Fruit fly (Drosophila melanogaster) whole organism, embryonic: ENCODE results near the gene DNaseII.

ENCODE experiments used
- Abd-B ChIP-seq: fragments of 200-800 bp; sonication (Bioruptor generic); optimal IDR thresholded peaks from 2 replicates; lab custom pipeline; 2018; ENCODE audit warnings: missing biosample characterization, mild to moderate bottlenecking, missing genetic modification characterization, moderate library complexity
- CG11247 ChIP-seq: fragments of 200-800 bp; sonication (Bioruptor generic); IDR thresholded peaks from 2 replicates; pipeline ENCODE4 v1.3.6; 2022; ENCODE audit warnings: missing biosample characterization, missing genetic modification characterization
- CG12942 ChIP-seq: fragments of 200-800 bp; sonication (Bioruptor generic); optimal IDR thresholded peaks from 3 replicates; lab custom pipeline; 2016; ENCODE audit warnings: missing biosample characterization, missing genetic modification characterization
- CG14014 ChIP-seq: fragments of 200-800 bp; sonication (Bioruptor generic); IDR thresholded peaks from 2 replicates; pipeline ENCODE4 v1.3.6; 2022; ENCODE audit warnings: missing biosample characterization, missing genetic modification characterization
- CG1792 ChIP-seq: fragments of 200-800 bp; sonication (Bioruptor generic); optimal IDR thresholded peaks from 2 replicates; lab custom pipeline; 2016; ENCODE audit warnings: missing biosample characterization, missing genetic modification characterization
- CG1832 ChIP-seq: fragments of 200-800 bp; sonication (Bioruptor generic); optimal IDR thresholded peaks from 2 replicates; lab custom pipeline; 2017; ENCODE audit warnings: missing biosample characterization, mild to moderate bottlenecking, missing genetic modification characterization, inconsistent platforms
- CG3163 ChIP-seq: fragments of 200-800 bp; sonication (Bioruptor generic); optimal IDR thresholded peaks from 3 replicates; lab custom pipeline; 2016; ENCODE audit warnings: missing biosample characterization, missing genetic modification characterization
- CG32767 ChIP-seq: fragments of 200-800 bp; sonication (Bioruptor generic); IDR thresholded peaks from 2 replicates; pipeline ENCODE4 v1.3.6; 2022; ENCODE audit warnings: missing biosample characterization, missing genetic modification characterization
- CG32772 ChIP-seq: fragments of 200-800 bp; sonication (Bioruptor generic); IDR thresholded peaks from 2 replicates; pipeline ENCODE4 v1.3.6; 2022; ENCODE audit warnings: missing biosample characterization, missing genetic modification characterization
- CG3281 ChIP-seq: fragments of 200-800 bp; sonication (Bioruptor generic); optimal IDR thresholded peaks from 3 replicates; lab custom pipeline; 2017; ENCODE audit warnings: missing biosample characterization, mild to moderate bottlenecking, missing genetic modification characterization
- CG4282 ChIP-seq: fragments of 200-800 bp; sonication (Bioruptor generic); optimal IDR thresholded peaks from 2 replicates; lab custom pipeline; 2016; ENCODE audit warnings: missing biosample characterization, missing genetic modification characterization
- CG4707 ChIP-seq: fragments of 200-800 bp; sonication (Bioruptor generic); optimal IDR thresholded peaks from 2 replicates; lab custom pipeline; 2018; ENCODE audit warnings: missing biosample characterization, mild to moderate bottlenecking, missing genetic modification characterization, moderate library complexity
- CG4820 ChIP-seq: fragments of 200-800 bp; sonication (Bioruptor generic); optimal IDR thresholded peaks from 3 replicates; lab custom pipeline; 2016; ENCODE audit warnings: missing biosample characterization, missing genetic modification characterization
- CG5245 ChIP-seq: fragments of 200-800 bp; sonication (Bioruptor generic); optimal IDR thresholded peaks from 3 replicates; lab custom pipeline; 2016; ENCODE audit warnings: missing biosample characterization, missing genetic modification characterization
- CG5953 ChIP-seq: fragments of 200-800 bp; sonication (Bioruptor generic); IDR thresholded peaks from 2 replicates; pipeline ENCODE4 v1.3.6; 2022; ENCODE audit warnings: missing biosample characterization, missing genetic modification characterization
- CG6175 ChIP-seq: fragments of 200-800 bp; sonication (Bioruptor generic); IDR thresholded peaks from 3 replicates; pipeline ENCODE4 v1.3.6; 2022; ENCODE audit warnings: missing biosample characterization, missing genetic modification characterization
- CG6654 ChIP-seq: fragments of 200-800 bp; sonication (Bioruptor generic); optimal IDR thresholded peaks from 2 replicates; lab custom pipeline; 2017; ENCODE audit warnings: missing biosample characterization, mild to moderate bottlenecking, missing genetic modification characterization
- CG6854 ChIP-seq: fragments of 200-800 bp; sonication (Bioruptor generic); optimal IDR thresholded peaks from 3 replicates; lab custom pipeline; 2017; ENCODE audit warnings: missing biosample characterization, mild to moderate bottlenecking, missing genetic modification characterization
- CG7963 ChIP-seq: fragments of 200-800 bp; sonication (Bioruptor generic); IDR thresholded peaks from 3 replicates; pipeline ENCODE4 v1.3.6; 2022; ENCODE audit warnings: missing biosample characterization, missing genetic modification characterization; ENCODE audit not compliant: partially characterized antibody
- CG9437 ChIP-seq: fragments of 200-800 bp; sonication (Bioruptor generic); optimal IDR thresholded peaks from 2 replicates; lab custom pipeline; 2018; ENCODE audit warnings: missing biosample characterization, mild to moderate bottlenecking, missing genetic modification characterization
- Dek ChIP-seq: fragments of 200-800 bp; sonication (Bioruptor generic); optimal IDR thresholded peaks from 3 replicates; lab custom pipeline; 2019; ENCODE audit warnings: missing biosample characterization, mild to moderate bottlenecking, missing genetic modification characterization, moderate library complexity
- Dip2 ChIP-seq: fragments of 200-800 bp; sonication (Bioruptor generic); IDR thresholded peaks from 2 replicates; pipeline ENCODE4 v1.3.6; 2022; ENCODE audit warnings: missing biosample characterization, missing genetic modification characterization
- Dp ChIP-seq: fragments of 200-800 bp; sonication (Bioruptor generic); optimal IDR thresholded peaks from 2 replicates; lab custom pipeline; 2018; ENCODE audit warnings: missing biosample characterization, mild to moderate bottlenecking, missing genetic modification characterization, moderate library complexity
- HLH54F ChIP-seq: fragments of 200-800 bp; sonication (Bioruptor generic); optimal IDR thresholded peaks from 3 replicates; lab custom pipeline; 2016; ENCODE audit warnings: missing biosample characterization, missing genetic modification characterization
- Hey ChIP-seq: fragments of 200-800 bp; sonication (Bioruptor generic); optimal IDR thresholded peaks from 3 replicates; lab custom pipeline; 2018; ENCODE audit warnings: missing biosample characterization, mild to moderate bottlenecking, missing genetic modification characterization
- Hr39 ChIP-seq: fragments of >200 bp; optimal IDR thresholded peaks from 2 replicates; lab custom pipeline; 2017
- Lhr ChIP-seq: fragments of 200-800 bp; sonication (Bioruptor generic); optimal IDR thresholded peaks from 3 replicates; lab custom pipeline; 2017; ENCODE audit warnings: mild to moderate bottlenecking, missing biosample characterization, missing genetic modification reagents, missing genetic modification characterization
- Nf-YC ChIP-seq: fragments of 200-800 bp; optimal IDR thresholded peaks from 3 replicates; lab custom pipeline; 2019; ENCODE audit warnings: missing biosample characterization, mild to moderate bottlenecking, missing genetic modification characterization, moderate library complexity
- PHDP ChIP-seq: fragments of 200-800 bp; sonication (Bioruptor generic); optimal IDR thresholded peaks from 3 replicates; lab custom pipeline; 2018; ENCODE audit warnings: missing biosample characterization, mild to moderate bottlenecking, missing genetic modification characterization, moderate library complexity
- Poxn ChIP-seq: fragments of 200-800 bp; sonication (Bioruptor generic); IDR thresholded peaks from 2 replicates; pipeline ENCODE4 v1.3.6; 2022; ENCODE audit warnings: missing biosample characterization, missing genetic modification characterization
- Sin3A ChIP-seq: fragments of >200 bp; optimal IDR thresholded peaks from 2 replicates; lab custom pipeline; 2018
- Xbp1 ChIP-seq: fragments of 200-800 bp; sonication (Bioruptor generic); optimal IDR thresholded peaks from 3 replicates; lab custom pipeline; 2016; ENCODE audit warnings: missing biosample characterization, mild to moderate bottlenecking, missing genetic modification characterization
- az2 ChIP-seq: fragments of 200-800 bp; sonication (Bioruptor generic); optimal IDR thresholded peaks from 3 replicates; lab custom pipeline; 2016; ENCODE audit warnings: missing biosample characterization, missing genetic modification characterization
- bcd ChIP-seq: fragments of 200-800 bp; sonication (Bioruptor generic); optimal IDR thresholded peaks from 2 replicates; lab custom pipeline; 2017; ENCODE audit warnings: missing biosample characterization, mild to moderate bottlenecking, missing genetic modification characterization
- da ChIP-seq: fragments of 200-800 bp; sonication (Bioruptor generic); optimal IDR thresholded peaks from 2 replicates; lab custom pipeline; 2016; ENCODE audit warnings: missing biosample characterization, missing genetic modification characterization
- fru ChIP-seq: fragments of >200 bp; optimal IDR thresholded peaks from 2 replicates; lab custom pipeline; 2017
- gce ChIP-seq: fragments of 200-800 bp; sonication (Bioruptor generic); IDR thresholded peaks from 3 replicates; pipeline ENCODE4 v1.3.6; 2022; ENCODE audit warnings: missing biosample characterization, missing genetic modification characterization
- gcm ChIP-seq: fragments of 200-800 bp; sonication (Bioruptor generic); optimal IDR thresholded peaks from 2 replicates; lab custom pipeline; 2019; ENCODE audit warnings: missing biosample characterization, mild to moderate bottlenecking, missing genetic modification characterization, moderate library complexity
- grau ChIP-seq: fragments of 200-800 bp; optimal IDR thresholded peaks from 3 replicates; lab custom pipeline; 2019; ENCODE audit warnings: missing biosample characterization, mild to moderate bottlenecking, missing genetic modification characterization, moderate library complexity
- ind ChIP-seq: fragments of 200-800 bp; sonication (Bioruptor generic); optimal IDR thresholded peaks from 3 replicates; lab custom pipeline; 2016; ENCODE audit warnings: missing biosample characterization, missing genetic modification characterization
- lab ChIP-seq: fragments of 200-800 bp; sonication (Bioruptor generic); optimal IDR thresholded peaks from 3 replicates; lab custom pipeline; 2017; ENCODE audit warnings: missing biosample characterization, missing genetic modification characterization, mild to moderate bottlenecking, moderate library complexity, missing genetic modification reagents
- oc ChIP-seq: fragments of 200-800 bp; sonication (Bioruptor generic); optimal IDR thresholded peaks from 2 replicates; lab custom pipeline; 2018; ENCODE audit warnings: missing biosample characterization, mild to moderate bottlenecking, missing genetic modification characterization, moderate library complexity
- phol ChIP-seq: fragments of 200-800 bp; sonication (Bioruptor generic); optimal IDR thresholded peaks from 3 replicates; lab custom pipeline; 2018; ENCODE audit warnings: missing biosample characterization, mild to moderate bottlenecking, missing genetic modification characterization, moderate library complexity
- run ChIP-seq: fragments of 200-800 bp; sonication (Bioruptor generic); optimal IDR thresholded peaks from 3 replicates; lab custom pipeline; 2018; ENCODE audit warnings: missing biosample characterization, mild to moderate bottlenecking, missing genetic modification characterization
- scrt ChIP-seq: fragments of 200-800 bp; sonication (Bioruptor generic); optimal IDR thresholded peaks from 2 replicates; lab custom pipeline; 2018; ENCODE audit warnings: missing biosample characterization, mild to moderate bottlenecking, missing genetic modification characterization, moderate library complexity
- so ChIP-seq: fragments of 200-800 bp; sonication (Bioruptor generic); IDR thresholded peaks from 3 replicates; pipeline ENCODE4 v1.3.6; 2022; ENCODE audit warnings: missing biosample characterization, missing genetic modification characterization
- sob ChIP-seq: fragments of 200-800 bp; sonication (Bioruptor generic); IDR thresholded peaks from 2 replicates; pipeline ENCODE4 v1.3.6; 2022; ENCODE audit warnings: missing biosample characterization, missing genetic modification characterization
- tap ChIP-seq: fragments of 200-800 bp; optimal IDR thresholded peaks from 3 replicates; lab custom pipeline; 2019; ENCODE audit warnings: missing biosample characterization, mild to moderate bottlenecking, missing genetic modification characterization, moderate library complexity
- vvl ChIP-seq: fragments of 200-800 bp; sonication (Bioruptor generic); IDR thresholded peaks from 2 replicates; pipeline ENCODE4 v1.3.6; 2022; ENCODE audit warnings: missing biosample characterization, missing genetic modification characterization
- zen2 ChIP-seq: fragments of 200-800 bp; sonication (Bioruptor generic); IDR thresholded peaks from 3 replicates; pipeline ENCODE4 v1.3.6; 2022; ENCODE audit warnings: missing biosample characterization, missing genetic modification characterization; ENCODE audit not compliant: partially characterized antibody

The DNaseII gene

DNA sequence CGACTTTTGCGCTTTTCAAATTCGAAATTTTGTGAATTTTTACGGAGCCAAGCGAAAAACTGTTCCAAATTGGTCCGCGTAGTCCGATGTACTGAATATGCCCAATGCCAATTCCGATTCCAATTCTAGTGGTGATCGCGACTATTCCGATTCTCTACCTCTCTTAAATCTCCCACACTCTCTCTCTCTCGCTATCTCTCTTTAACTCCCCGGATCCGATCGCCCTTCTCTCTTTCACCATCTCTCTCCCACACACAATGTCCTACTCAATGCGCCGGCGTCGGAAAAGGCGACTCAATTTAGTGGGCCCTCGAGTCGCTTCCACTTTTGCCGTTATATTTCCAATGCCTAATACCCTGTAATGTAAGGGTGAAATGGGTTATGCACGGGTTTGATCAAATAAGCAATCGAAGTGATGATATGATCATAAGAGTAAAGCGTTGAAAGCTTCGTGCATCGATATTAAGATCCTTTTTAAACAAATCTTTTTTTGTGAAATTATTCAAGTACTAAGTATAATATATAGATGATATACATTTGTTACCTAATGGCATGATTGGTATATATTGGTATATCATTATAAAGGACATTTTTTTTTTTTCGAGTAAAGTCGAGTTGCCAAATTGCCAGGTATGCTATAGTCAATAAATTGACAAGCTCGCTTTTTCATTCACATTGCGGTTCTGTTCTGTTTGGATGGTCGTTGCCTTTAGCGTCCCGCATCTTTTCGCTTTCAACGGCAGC lies 30.3 kb downstream of the DNaseII start (continued):
- no peak for TF ChIP-seq CG4707 (GFP tag; lab: Kevin White, UChicago)
- no peak for TF ChIP-seq CG4282 (GFP tag; lab: Kevin White, UChicago)
- no peak for TF ChIP-seq HLH54F
- peak; percentile 74 for TF ChIP-seq bcd (GFP tag; lab: Kevin White, UChicago)
- TF ChIP-seq CG32767 (GFP tag; lab: Robert Waterston, UW) = peak; percentile 9; the same call in 1 of the 2 replicates
- TF ChIP-seq CG12942 (GFP tag; lab: Kevin White, UChicago) = peak; percentile 51
- TF ChIP-seq sob = no peak
- no peak for TF ChIP-seq Dip2
- TF ChIP-seq az2 = peak; percentile 76
- peak; percentile 12 for TF ChIP-seq Nf-YC (tag; lab: Kevin White, UChicago)
- TF ChIP-seq CG32772 (GFP tag; lab: Robert Waterston, UW) = peak; percentile 26; the same call in 1 of the 2 replicates
- peak; percentile 69 for TF ChIP-seq CG9437 (GFP tag; lab: Kevin White, UChicago)
- TF ChIP-seq so (GFP tag; lab: Robert Waterston, UW) = peak; percentile 32; the same call in 1 of the 3 replicates
- peak; percentile 56 for TF ChIP-seq tap
- TF ChIP-seq CG7963 (GFP tag; lab: Robert Waterston, UW) = no peak
- TF ChIP-seq CG5953 = no peak
- peak; percentile 45 for TF ChIP-seq lab (GFP tag; lab: Kevin White, UChicago)
- peak; percentile 66 for TF ChIP-seq run (tag; lab: Kevin White, UChicago)
- TF ChIP-seq CG6175 (GFP tag; lab: Robert Waterston, UW) = no peak
- peak; percentile 69 for TF ChIP-seq CG1832
- no peak for TF ChIP-seq CG1792 (GFP tag; lab: Kevin White, UChicago)
- no peak; the same call in 1 of the 2 replicates for TF ChIP-seq CG14014 (GFP tag; lab: Robert Waterston, UW)
- no peak for TF ChIP-seq Hey (tag; lab: Kevin White, UChicago)
- TF ChIP-seq vvl = peak; percentile 13; the same call in 1 of the 2 replicates
- no peak for TF ChIP-seq gce (GFP tag; lab: Robert Waterston, UW)
- TF ChIP-seq Lhr (GFP tag; lab: Kevin White, UChicago) = peak; percentile 49
- TF ChIP-seq Xbp1 (GFP tag; lab: Kevin White, UChicago) = peak; percentile 77
- no peak for TF ChIP-seq zen2 (GFP tag; lab: Robert Waterston, UW)
- peak; percentile 52 for TF ChIP-seq CG3281
- no peak for TF ChIP-seq fru (lab: Kevin White, UChicago)
- TF ChIP-seq Abd-B (GFP tag; lab: Kevin White, UChicago) = peak; percentile 75
- peak; percentile 51 for TF ChIP-seq gcm (GFP tag; lab: Kevin White, UChicago)
- TF ChIP-seq PHDP = peak; percentile 76
- TF ChIP-seq Dp (GFP tag; lab: Kevin White, UChicago) = no peak
- TF ChIP-seq Dek (tag; lab: Kevin White, UChicago) = peak; percentile 17
- TF ChIP-seq scrt = peak; percentile 18
- TF ChIP-seq phol (tag; lab: Kevin White, UChicago) = peak; percentile 86
- TF ChIP-seq CG6654 (GFP tag; lab: Kevin White, UChicago) = peak; percentile 20
- no peak for TF ChIP-seq Hr39 (lab: Kevin White, UChicago)
- no peak for TF ChIP-seq da (GFP tag; lab: Kevin White, UChicago)
- no peak for TF ChIP-seq Poxn (GFP tag; lab: Robert Waterston, UW)
- no peak for TF ChIP-seq Sin3A
- TF ChIP-seq grau (tag; lab: Kevin White, UChicago) = peak; percentile 84
- TF ChIP-seq CG4820 (GFP tag; lab: Kevin White, UChicago) = peak; percentile 65
- TF ChIP-seq CG5245 (GFP tag; lab: Kevin White, UChicago) = peak; percentile 12
- peak; percentile 64 for TF ChIP-seq ind (GFP tag; lab: Kevin White, UChicago)
- no peak for TF ChIP-seq CG6854 (GFP tag; lab: Kevin White, UChicago)
- TF ChIP-seq CG11247 (GFP tag; lab: Robert Waterston, UW) = 0 out of 2 replicates have a peak, but pooled peaks have one; percentile 9
- peak; percentile 79 for TF ChIP-seq CG3163
- peak; percentile 34 for TF ChIP-seq oc (tag; lab: Kevin White, UChicago)
